Worm (Caenorhabditis elegans) whole organism, L3 larva: ENCODE results near the gene C39F7.1.

Source experiments
- ZK546.5 ChIP-seq: sonication (generic microtip); optimal IDR thresholded peaks from 2 replicates; lab custom pipeline; 2017; ENCODE audit warnings: missing biosample characterization, missing genetic modification characterization
- egl-27 ChIP-seq: sonication (generic microtip); optimal IDR thresholded peaks from 4 replicates; lab custom pipeline; 2017; ENCODE audit warnings: missing biosample characterization, missing genetic modification reagents, missing genetic modification characterization
- nhr-237 ChIP-seq: fragments of 150-350 bp; optimal IDR thresholded peaks from 2 replicates; lab custom pipeline; 2014; ENCODE audit warnings: missing biosample characterization, missing genetic modification characterization
- nhr-76 ChIP-seq: fragments of 150-350 bp; sonication (generic microtip); optimal IDR thresholded peaks from 5 replicates; lab custom pipeline; 2014; ENCODE audit warnings: missing biosample characterization, missing genetic modification characterization
- nhr-77 ChIP-seq: fragments of 150-350 bp; optimal IDR thresholded peaks from 2 replicates; lab custom pipeline; 2014; ENCODE audit warnings: missing biosample characterization, missing genetic modification characterization

- TF ChIP-seq egl-27 (tag; lab: Kevin White, UChicago) = no peak
- TF ChIP-seq ZK546.5 = no peak
- TF ChIP-seq nhr-77 = no peak
- no peak for TF ChIP-seq nhr-76
- no peak for TF ChIP-seq nhr-237 (tag; lab: Kevin White, UChicago)
These were observed 10.5 kb downstream of the C39F7.1 start, which contains the start of gene Y75B7B.1 for ce11 chrV:1270611-1271010.
